Fruit fly (Drosophila melanogaster): Measurements from ENCODE around the gene CG14965.

- TF ChIP-seq CG8478 (optimal IDR thresholded peaks at IDR 0.05), result no peak
- TF ChIP-seq CTCF (optimal IDR thresholded peaks at IDR 0.05), result no peak
Observed at dm6 chr3L:3204348-3204747, 12.1 kb upstream of the CG14965 start, which contains the start of gene CG33159.
